Fruit fly (Drosophila melanogaster): ENCODE measurements around the gene fwd.

DNA sequence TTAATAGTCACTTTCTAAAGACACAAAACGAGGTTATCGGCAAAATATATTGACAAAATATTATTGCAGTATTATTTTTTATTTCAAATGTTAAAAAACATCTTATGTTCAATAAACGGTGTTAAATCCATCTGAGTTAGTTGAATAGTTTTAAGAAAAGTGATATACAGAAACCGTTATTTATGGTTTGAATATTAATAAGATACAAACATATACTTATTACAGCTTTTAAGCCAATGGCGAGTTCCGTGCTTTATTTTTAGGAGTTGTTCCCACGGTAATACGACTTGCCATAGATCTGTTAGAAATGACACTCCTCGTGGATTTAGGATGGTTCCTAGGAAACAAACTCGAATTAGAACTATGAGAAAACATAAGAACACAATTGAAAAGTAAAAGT lies 23.6 kb upstream of the fwd start:
- TF ChIP-seq pan (optimal IDR thresholded peaks at IDR 0.05), result no peak
- no peak for TF ChIP-seq psq (optimal IDR thresholded peaks at IDR 0.05)
- TF ChIP-seq usp (GFP tag; optimal IDR thresholded peaks at IDR 0.05), result no peak
- no peak for TF ChIP-seq Dll (optimal IDR thresholded peaks at IDR 0.05)
- TF ChIP-seq CG8478 (optimal IDR thresholded peaks at IDR 0.05), result no peak
